Fruit fly (Drosophila melanogaster) whole organism, embryonic: Measurements from ENCODE around the gene CG12766.

ENCODE experiments used
- Abd-B ChIP-seq: fragments of 200-800 bp; sonication (Bioruptor generic); optimal IDR thresholded peaks from 2 replicates; lab custom pipeline; 2018; ENCODE audit warnings: missing biosample characterization, mild to moderate bottlenecking, missing genetic modification characterization, moderate library complexity
- B-H2 ChIP-seq: fragments of 200-800 bp; sonication (Bioruptor generic); optimal IDR thresholded peaks from 2 replicates; lab custom pipeline; 2018; ENCODE audit warnings: missing biosample characterization, mild to moderate bottlenecking, missing genetic modification characterization
- BEAF-32 ChIP-seq: fragments of 200-800 bp; sonication (Bioruptor generic); optimal IDR thresholded peaks from 3 replicates; lab custom pipeline; 2017; ENCODE audit warnings: missing biosample characterization, missing genetic modification characterization, mild to moderate bottlenecking, moderate library complexity, missing genetic modification reagents
- Bgb ChIP-seq: fragments of 200-800 bp; sonication (Bioruptor generic); IDR thresholded peaks from 2 replicates; pipeline ENCODE4 v1.3.6; 2022; ENCODE audit warnings: missing biosample characterization, missing genetic modification characterization; ENCODE audit not compliant: partially characterized antibody
- CG10462 ChIP-seq: fragments of 200-800 bp; sonication (Bioruptor generic); optimal IDR thresholded peaks from 2 replicates; lab custom pipeline; 2016; ENCODE audit warnings: missing biosample characterization, missing genetic modification characterization
- CG11085 ChIP-seq: fragments of 200-800 bp; sonication (Bioruptor generic); IDR thresholded peaks from 2 replicates; pipeline ENCODE4 v1.3.6; 2022; ENCODE audit warnings: missing biosample characterization, missing genetic modification characterization
- CG12155 ChIP-seq: fragments of 200-800 bp; sonication (Bioruptor generic); optimal IDR thresholded peaks from 3 replicates; lab custom pipeline; 2016; ENCODE audit warnings: missing biosample characterization, missing genetic modification characterization
- CG12659 ChIP-seq: fragments of 200-800 bp; sonication (Bioruptor generic); optimal IDR thresholded peaks from 3 replicates; lab custom pipeline; 2017; ENCODE audit warnings: mild to moderate bottlenecking, missing biosample characterization, missing genetic modification reagents, missing genetic modification characterization
- CG13624 ChIP-seq: fragments of 200-800 bp; sonication (Bioruptor generic); optimal IDR thresholded peaks from 2 replicates; lab custom pipeline; 2016; ENCODE audit warnings: missing biosample characterization, missing genetic modification characterization
- CG14710 ChIP-seq: fragments of 200-800 bp; sonication (Bioruptor generic); optimal IDR thresholded peaks from 3 replicates; lab custom pipeline; 2019; ENCODE audit warnings: missing biosample characterization, mild to moderate bottlenecking, missing genetic modification characterization, moderate library complexity
- CG14860 ChIP-seq: fragments of 200-800 bp; sonication (Bioruptor generic); IDR thresholded peaks from 3 replicates; pipeline ENCODE4 v1.3.6; 2022; ENCODE audit warnings: missing biosample characterization, missing genetic modification characterization; ENCODE audit not compliant: partially characterized antibody
- CG15514 ChIP-seq: fragments of 200-800 bp; sonication (Bioruptor generic); optimal IDR thresholded peaks from 3 replicates; lab custom pipeline; 2017; ENCODE audit warnings: missing biosample characterization, missing genetic modification characterization, mild to moderate bottlenecking, moderate library complexity, missing genetic modification reagents
- CG1647 ChIP-seq: fragments of 200-800 bp; sonication (Bioruptor generic); optimal IDR thresholded peaks from 3 replicates; lab custom pipeline; 2016; ENCODE audit warnings: missing biosample characterization, missing genetic modification characterization
- CG17829 ChIP-seq: fragments of 200-800 bp; optimal IDR thresholded peaks from 2 replicates; lab custom pipeline; 2019; ENCODE audit warnings: missing biosample characterization, mild to moderate bottlenecking, missing genetic modification characterization, moderate library complexity
- CG18011 ChIP-seq: fragments of 200-800 bp; sonication (Bioruptor generic); optimal IDR thresholded peaks from 2 replicates; lab custom pipeline; 2017; ENCODE audit warnings: missing biosample characterization, missing genetic modification characterization, mild to moderate bottlenecking, moderate library complexity, missing genotype
- CG2116 ChIP-seq: fragments of 200-800 bp; sonication (Bioruptor generic); optimal IDR thresholded peaks from 3 replicates; lab custom pipeline; 2018; ENCODE audit warnings: missing biosample characterization, mild to moderate bottlenecking, missing genetic modification characterization
- CG34376 ChIP-seq: fragments of 200-800 bp; sonication (Bioruptor generic); optimal IDR thresholded peaks from 2 replicates; lab custom pipeline; 2018; ENCODE audit warnings: missing biosample characterization, mild to moderate bottlenecking, missing genetic modification characterization
- CG7963 ChIP-seq: fragments of 200-800 bp; sonication (Bioruptor generic); IDR thresholded peaks from 3 replicates; pipeline ENCODE4 v1.3.6; 2022; ENCODE audit warnings: missing biosample characterization, missing genetic modification characterization; ENCODE audit not compliant: partially characterized antibody
- CG9797 ChIP-seq: fragments of 200-800 bp; sonication (Bioruptor generic); optimal IDR thresholded peaks from 3 replicates; lab custom pipeline; 2018; ENCODE audit warnings: missing biosample characterization, mild to moderate bottlenecking, missing genetic modification characterization
- CG9932 ChIP-seq: fragments of 200-800 bp; sonication (Bioruptor generic); IDR thresholded peaks from 2 replicates; pipeline ENCODE4 v1.3.6; 2022; ENCODE audit warnings: missing biosample characterization, missing genetic modification characterization
- CHES-1-like ChIP-seq: fragments of 200-800 bp; sonication (Bioruptor generic); optimal IDR thresholded peaks from 2 replicates; lab custom pipeline; 2016; ENCODE audit warnings: missing biosample characterization, missing genetic modification characterization
- CTCF ChIP-seq: fragments of 200-800 bp; sonication (Bioruptor generic); optimal IDR thresholded peaks from 2 replicates; lab custom pipeline; 2017; ENCODE audit warnings: missing biosample characterization, mild to moderate bottlenecking, missing genetic modification characterization, moderate library complexity
- Dad ChIP-seq: fragments of 200-800 bp; sonication (Bioruptor generic); optimal IDR thresholded peaks from 3 replicates; lab custom pipeline; 2016; ENCODE audit warnings: missing biosample characterization, missing genetic modification characterization
- Doc2 ChIP-seq: fragments of 200-800 bp; sonication (Bioruptor generic); IDR thresholded peaks from 2 replicates; pipeline ENCODE4 v1.3.6; 2022; ENCODE audit warnings: missing biosample characterization, missing genetic modification characterization
- E2f2 ChIP-seq: fragments of 200-800 bp; sonication (Bioruptor generic); IDR thresholded peaks from 2 replicates; pipeline ENCODE4 v1.3.6; 2022; ENCODE audit warnings: missing biosample characterization, missing genetic modification characterization
- ERR ChIP-seq: fragments of 200-800 bp; sonication (Bioruptor generic); optimal IDR thresholded peaks from 2 replicates; lab custom pipeline; 2016; ENCODE audit warnings: missing biosample characterization, missing genetic modification characterization
- Fer1 ChIP-seq: fragments of 200-800 bp; sonication (Bioruptor generic); optimal IDR thresholded peaks from 2 replicates; lab custom pipeline; 2017; ENCODE audit warnings: missing biosample characterization, mild to moderate bottlenecking, missing genetic modification characterization
- Hmr ChIP-seq: fragments of 200-800 bp; sonication (Bioruptor generic); optimal IDR thresholded peaks from 3 replicates; lab custom pipeline; 2017; ENCODE audit warnings: mild to moderate bottlenecking, missing biosample characterization, missing genetic modification reagents, missing genetic modification characterization
- Lhr ChIP-seq: fragments of 200-800 bp; sonication (Bioruptor generic); optimal IDR thresholded peaks from 3 replicates; lab custom pipeline; 2017; ENCODE audit warnings: mild to moderate bottlenecking, missing biosample characterization, missing genetic modification reagents, missing genetic modification characterization
- Nf-YB ChIP-seq: fragments of 200-800 bp; sonication (Bioruptor generic); optimal IDR thresholded peaks from 3 replicates; lab custom pipeline; 2019; ENCODE audit warnings: missing biosample characterization, mild to moderate bottlenecking, missing genetic modification characterization, moderate library complexity
- NfI ChIP-seq: fragments of 200-800 bp; sonication (Bioruptor generic); optimal IDR thresholded peaks from 3 replicates; lab custom pipeline; 2018; ENCODE audit warnings: missing biosample characterization, mild to moderate bottlenecking, missing genetic modification characterization, moderate library complexity
- chn ChIP-seq: fragments of 200-800 bp; sonication (Bioruptor generic); optimal IDR thresholded peaks from 2 replicates; lab custom pipeline; 2016; ENCODE audit warnings: missing biosample characterization, missing genetic modification characterization
- croc ChIP-seq: fragments of 200-800 bp; sonication (Bioruptor generic); conservative IDR thresholded peaks from 3 replicates; pipeline ENCODE4 v1.3.6; 2022; ENCODE audit warnings: missing biosample characterization, missing genetic modification characterization
- en ChIP-seq: fragments of 200-800 bp; sonication (Bioruptor generic); optimal IDR thresholded peaks from 2 replicates; lab custom pipeline; 2016; ENCODE audit warnings: missing biosample characterization, missing genetic modification characterization
- grau ChIP-seq: fragments of 200-800 bp; optimal IDR thresholded peaks from 3 replicates; lab custom pipeline; 2019; ENCODE audit warnings: missing biosample characterization, mild to moderate bottlenecking, missing genetic modification characterization, moderate library complexity
- gro ChIP-seq: fragments of 200-800 bp; sonication (Bioruptor generic); optimal IDR thresholded peaks from 2 replicates; lab custom pipeline; 2016; ENCODE audit warnings: missing biosample characterization, missing genetic modification characterization
- her ChIP-seq: fragments of 200-800 bp; sonication (Bioruptor generic); optimal IDR thresholded peaks from 2 replicates; lab custom pipeline; 2016; ENCODE audit warnings: missing biosample characterization, missing genetic modification characterization
- kah ChIP-seq: fragments of 200-800 bp; sonication (Bioruptor generic); optimal IDR thresholded peaks from 2 replicates; lab custom pipeline; 2018; ENCODE audit warnings: missing biosample characterization, mild to moderate bottlenecking, missing genetic modification characterization
- lilli ChIP-seq: fragments of 200-800 bp; sonication (Bioruptor generic); optimal IDR thresholded peaks from 3 replicates; lab custom pipeline; 2016; ENCODE audit warnings: missing biosample characterization, missing genetic modification characterization
- lola ChIP-seq, 3 experiments: fragments of >200 bp in 2 of 3; fragments of 200-800 bp in 1 of 3; sonication (Bioruptor generic) in 1 of 3; optimal IDR thresholded peaks; 2 replicates each; lab custom pipeline; 2017 to 2019; ENCODE audit warnings: missing biosample characterization in 3 of 3, missing genetic modification characterization in 3 of 3, mild to moderate bottlenecking in 1 of 3, moderate library complexity in 1 of 3
- luna ChIP-seq: fragments of 200-800 bp; sonication (Bioruptor generic); optimal IDR thresholded peaks from 2 replicates; lab custom pipeline; 2016; ENCODE audit warnings: missing biosample characterization, missing genetic modification characterization
- otp ChIP-seq: fragments of 200-800 bp; sonication (Bioruptor generic); IDR thresholded peaks from 3 replicates; pipeline ENCODE4, ENCODE4 v1.3.6; 2022; ENCODE audit warnings: missing biosample characterization, missing genetic modification characterization
- pzg ChIP-seq: fragments of 200-800 bp; sonication (Bioruptor generic); optimal IDR thresholded peaks from 3 replicates; lab custom pipeline; 2018; ENCODE audit warnings: missing biosample characterization, mild to moderate bottlenecking, missing genetic modification characterization, moderate library complexity
- salm ChIP-seq: fragments of 200-800 bp; sonication (Bioruptor generic); optimal IDR thresholded peaks from 2 replicates; lab custom pipeline; 2018; ENCODE audit warnings: missing biosample characterization, mild to moderate bottlenecking, missing genetic modification characterization
- sens ChIP-seq: fragments of 200-800 bp; sonication (Bioruptor generic); peaks from one replicate; lab custom pipeline; 2016; ENCODE audit warnings: missing biosample characterization, missing genetic modification characterization
- slbo ChIP-seq: fragments of 200-800 bp; sonication (Bioruptor generic); IDR thresholded peaks from 2 replicates; pipeline ENCODE4 v1.3.6; 2022; ENCODE audit warnings: missing biosample characterization, missing genetic modification characterization
- tgo ChIP-seq: fragments of 200-800 bp; sonication (Bioruptor generic); IDR thresholded peaks from 3 replicates; pipeline ENCODE4 v1.3.6; 2022; ENCODE audit warnings: missing biosample characterization, missing genetic modification characterization
- tin ChIP-seq: fragments of 200-800 bp; sonication (Bioruptor generic); optimal IDR thresholded peaks from 3 replicates; lab custom pipeline; 2016; ENCODE audit warnings: missing biosample characterization, missing genetic modification characterization
- trem ChIP-seq: fragments of 200-800 bp; optimal IDR thresholded peaks from 3 replicates; lab custom pipeline; 2019; ENCODE audit warnings: missing biosample characterization, mild to moderate bottlenecking, missing genetic modification characterization, moderate library complexity
- twi ChIP-seq: fragments of 200-800 bp; optimal IDR thresholded peaks from 2 replicates; lab custom pipeline; 2019; ENCODE audit warnings: missing biosample characterization, mild to moderate bottlenecking, missing genetic modification characterization, moderate library complexity
- zfh2 ChIP-seq: fragments of 200-800 bp; sonication (Bioruptor generic); optimal IDR thresholded peaks from 2 replicates; lab custom pipeline; 2016; ENCODE audit warnings: missing biosample characterization, missing genetic modification characterization

CG12766 gene

DNA sequence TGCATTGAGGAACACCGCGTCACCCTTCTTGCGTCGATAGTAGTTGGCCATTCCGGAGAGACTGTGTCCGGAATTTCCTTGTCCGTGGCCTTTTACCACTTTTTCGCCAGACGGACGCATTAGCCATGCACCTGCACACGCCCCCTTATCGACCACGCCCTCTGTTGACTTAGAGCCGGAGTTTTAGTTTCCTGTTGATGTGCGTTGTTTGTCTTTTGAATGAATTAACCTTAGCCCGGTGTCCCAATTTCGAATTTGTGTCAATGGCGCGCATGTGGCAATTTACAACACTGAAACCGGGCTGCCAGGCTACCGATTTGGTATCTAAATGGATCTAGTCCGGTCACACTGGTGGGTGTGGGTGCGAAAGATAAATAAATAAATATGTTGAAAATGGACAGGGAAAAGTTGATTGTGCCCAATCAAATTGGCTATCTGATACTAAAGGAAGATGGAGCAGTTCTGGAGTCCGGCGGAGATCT, 43.3 kb downstream of the CG12766 start, which contains the start of the genes Gr63a and Lamtor4 (continued):
- TF ChIP-seq slbo (GFP tag; lab: Robert Waterston, UW) (peak; percentile 21; the same call in 1 of the 2 replicates), tin (GFP tag; lab: Kevin White, UChicago) (peak; percentile 0), CG17829 (tag; lab: Kevin White, UChicago) (peak; percentile 18), CG13624 (GFP tag; lab: Kevin White, UChicago) (peak; percentile 57), CG15514 (GFP tag; lab: Kevin White, UChicago) (peak; percentile 55), pzg (GFP tag; lab: Kevin White, UChicago) (peak; percentile 88), CG1647 (GFP tag; lab: Kevin White, UChicago) (peak; percentile 10), CG14710 (tag; lab: Kevin White, UChicago) (peak; percentile 44), Lhr (peak; percentile 24), CG9797 (peak; percentile 91), CG9932 (GFP tag; lab: Robert Waterston, UW) (peak; percentile 46; the same call in 1 of the 2 replicates), CG11085 (GFP tag; lab: Robert Waterston, UW) (no peak), CHES-1-like (peak; percentile 37), Hmr (GFP tag; lab: Kevin White, UChicago) (peak; percentile 55), lola (GFP tag; optimal IDR thresholded peaks at IDR 0.05; lab: Kevin White, UChicago) (peak in 1 of 3 experiments; percentile 3), B-H2 (GFP tag; lab: Kevin White, UChicago) (peak; percentile 50), CG10462 (no peak), Nf-YB (GFP tag; lab: Kevin White, UChicago) (peak; percentile 1), CG34376 (GFP tag; lab: Kevin White, UChicago) (peak; percentile 72), CG12659 (GFP tag; lab: Kevin White, UChicago) (peak; percentile 36), chn (GFP tag; lab: Kevin White, UChicago) (peak; percentile 21), her (peak; percentile 41), E2f2 (peak; percentile 97), trem (tag; lab: Kevin White, UChicago) (peak; percentile 85), twi (tag; lab: Kevin White, UChicago) (no peak), grau (peak; percentile 16), Abd-B (GFP tag; lab: Kevin White, UChicago) (no peak), kah (GFP tag; lab: Kevin White, UChicago) (no peak), CG7963 (GFP tag; lab: Robert Waterston, UW) (no peak), Fer1 (GFP tag; lab: Kevin White, UChicago) (peak; percentile 29), sens (GFP tag; lab: Kevin White, UChicago) (peak; percentile 82), Bgb (GFP tag; lab: Robert Waterston, UW) (peak; percentile 16; the same call in 1 of the 2 replicates), croc (no peak), gro (peak; percentile 27), ERR (GFP tag; lab: Kevin White, UChicago) (peak; percentile 6), CG18011 (peak; percentile 4), tgo (GFP tag; lab: Robert Waterston, UW) (no peak), CG12155 (GFP tag; lab: Kevin White, UChicago) (peak; percentile 5), BEAF-32 (GFP tag; lab: Kevin White, UChicago) (peak; percentile 41), NfI (GFP tag; lab: Kevin White, UChicago) (peak; percentile 1), salm (tag; lab: Kevin White, UChicago) (no peak), lilli (GFP tag; lab: Kevin White, UChicago) (peak; percentile 3), zfh2 (GFP tag; lab: Kevin White, UChicago) (peak; percentile 15), en (GFP tag; lab: Kevin White, UChicago) (no peak), CG2116 (GFP tag; lab: Kevin White, UChicago) (peak; percentile 69), luna (peak; percentile 10), Dad (peak; percentile 18), otp (GFP tag; lab: Robert Waterston, UW) (no peak), CTCF (GFP tag; lab: Kevin White, UChicago) (no peak), Doc2 (GFP tag; lab: Robert Waterston, UW) (no peak), CG14860 (GFP tag; lab: Robert Waterston, UW) (no peak)
